Fruit fly (Drosophila melanogaster) whole organism, prepupa: ENCODE data around the gene CG8814.

Experiments
- CG11294 ChIP-seq: fragments of 200-800 bp; sonication (Bioruptor generic); IDR thresholded peaks from 2 replicates; pipeline ENCODE4 v1.3.6; 2022; ENCODE audit warnings: missing biosample characterization, missing genetic modification characterization
- CG11762 ChIP-seq: fragments of 200-800 bp; sonication (Bioruptor generic); optimal IDR thresholded peaks from 3 replicates; lab custom pipeline; 2016; ENCODE audit warnings: missing biosample characterization, missing genetic modification characterization; ENCODE audit not compliant: insufficient read depth
- CG15336 ChIP-seq: fragments of 200-800 bp; sonication (Bioruptor generic); IDR thresholded peaks from 2 replicates; pipeline ENCODE4 v1.3.6; 2022; ENCODE audit warnings: missing biosample characterization, missing genetic modification characterization
- CG1621 ChIP-seq: fragments of 200-800 bp; sonication (Bioruptor generic); optimal IDR thresholded peaks from 3 replicates; lab custom pipeline; 2018; ENCODE audit warnings: missing biosample characterization, mild to moderate bottlenecking, missing genetic modification characterization
- CG3032 ChIP-seq: fragments of 200-800 bp; optimal IDR thresholded peaks from 2 replicates; lab custom pipeline; 2019; ENCODE audit warnings: missing biosample characterization, mild to moderate bottlenecking, missing genetic modification characterization, moderate library complexity
- CG31627 ChIP-seq: fragments of 200-800 bp; sonication (Bioruptor generic); optimal IDR thresholded peaks from 3 replicates; lab custom pipeline; 2016; ENCODE audit warnings: missing biosample characterization, missing genetic modification characterization
- CG32006 ChIP-seq: fragments of 200-800 bp; sonication (Bioruptor generic); optimal IDR thresholded peaks from 3 replicates; lab custom pipeline; 2017; ENCODE audit warnings: missing biosample characterization, mild to moderate bottlenecking, missing genetic modification characterization
- CG3919 ChIP-seq: fragments of 200-800 bp; sonication (Bioruptor generic); optimal IDR thresholded peaks from 3 replicates; lab custom pipeline; 2016; ENCODE audit warnings: missing biosample characterization, missing genetic modification characterization
- CG4318 ChIP-seq: fragments of 200-800 bp; sonication (Bioruptor generic); optimal IDR thresholded peaks from 3 replicates; lab custom pipeline; 2017; ENCODE audit warnings: missing biosample characterization, mild to moderate bottlenecking, missing genetic modification characterization
- CG6163 ChIP-seq: fragments of 200-800 bp; sonication (Bioruptor generic); IDR thresholded peaks from 3 replicates; pipeline ENCODE4 v1.3.6; 2022; ENCODE audit warnings: missing biosample characterization, missing genetic modification characterization
- CG6276 ChIP-seq: fragments of 200-800 bp; sonication (Bioruptor generic); optimal IDR thresholded peaks from 2 replicates; lab custom pipeline; 2017; ENCODE audit warnings: missing biosample characterization, mild to moderate bottlenecking, missing genetic modification characterization
- CG6792 ChIP-seq: fragments of 200-800 bp; sonication (Bioruptor generic); optimal IDR thresholded peaks from 3 replicates; lab custom pipeline; 2016; ENCODE audit warnings: missing biosample characterization, missing genetic modification characterization
- CG6808 ChIP-seq: fragments of 200-800 bp; sonication (Bioruptor generic); optimal IDR thresholded peaks from 3 replicates; lab custom pipeline; 2017; ENCODE audit warnings: missing biosample characterization, missing genetic modification characterization, mild to moderate bottlenecking, moderate library complexity, missing genetic modification reagents
- CG6854 ChIP-seq: fragments of 200-800 bp; sonication (Bioruptor generic); optimal IDR thresholded peaks from 2 replicates; lab custom pipeline; 2017; ENCODE audit warnings: missing biosample characterization, mild to moderate bottlenecking, missing genetic modification characterization
- CG7368 ChIP-seq: fragments of 200-800 bp; sonication (Bioruptor generic); optimal IDR thresholded peaks from 3 replicates; lab custom pipeline; 2016; ENCODE audit warnings: missing biosample characterization, missing genetic modification characterization
- CG8632 ChIP-seq: fragments of 200-800 bp; sonication (Bioruptor generic); optimal IDR thresholded peaks from 3 replicates; lab custom pipeline; 2016; ENCODE audit warnings: missing biosample characterization, missing genetic modification characterization
- CG9139 ChIP-seq: fragments of 200-800 bp; sonication (Bioruptor generic); optimal IDR thresholded peaks from 3 replicates; lab custom pipeline; 2017; ENCODE audit warnings: missing biosample characterization, mild to moderate bottlenecking, missing genetic modification characterization
- Eip78C ChIP-seq: fragments of 200-800 bp; sonication (Bioruptor generic); peaks from one replicate; lab custom pipeline; 2016; ENCODE audit warnings: missing biosample characterization, missing genetic modification characterization
- Eip93F ChIP-seq: fragments of 200-800 bp; sonication (Bioruptor generic); optimal IDR thresholded peaks from 2 replicates; lab custom pipeline; 2016; ENCODE audit warnings: missing biosample characterization, mild to moderate bottlenecking, missing genetic modification characterization
- Ets21C ChIP-seq: fragments of 200-800 bp; sonication (Bioruptor generic); optimal IDR thresholded peaks from 3 replicates; lab custom pipeline; 2016; ENCODE audit warnings: missing biosample characterization, missing genetic modification characterization
- Ets96B ChIP-seq: fragments of 200-800 bp; optimal IDR thresholded peaks from 2 replicates; lab custom pipeline; 2019; ENCODE audit warnings: missing biosample characterization, mild to moderate bottlenecking, missing genetic modification characterization, moderate library complexity
- Hr38 ChIP-seq: sonication (Bioruptor generic); optimal IDR thresholded peaks from 2 replicates; lab custom pipeline; 2016; ENCODE audit warnings: missing biosample characterization, missing genetic modification characterization
- Hr4 ChIP-seq: fragments of 200-800 bp; sonication (Bioruptor generic); optimal IDR thresholded peaks from 3 replicates; lab custom pipeline; 2016; ENCODE audit warnings: missing biosample characterization, missing genetic modification characterization
- Lpt ChIP-seq: fragments of 200-800 bp; sonication (Bioruptor generic); optimal IDR thresholded peaks from 3 replicates; lab custom pipeline; 2016; ENCODE audit warnings: missing biosample characterization, missing genetic modification characterization
- Met ChIP-seq: fragments of 200-800 bp; sonication (Bioruptor generic); optimal IDR thresholded peaks from 3 replicates; lab custom pipeline; 2016; ENCODE audit warnings: missing biosample characterization, missing genetic modification characterization
- Sox102F ChIP-seq: fragments of 200-800 bp; sonication (Bioruptor generic); optimal IDR thresholded peaks from 2 replicates; lab custom pipeline; 2016; ENCODE audit warnings: missing biosample characterization, mild to moderate bottlenecking, missing genetic modification characterization
- Sox14 ChIP-seq: fragments of 200-800 bp; sonication (Bioruptor generic); optimal IDR thresholded peaks from 3 replicates; lab custom pipeline; 2016; ENCODE audit warnings: missing biosample characterization, missing genetic modification characterization
- acj6 ChIP-seq: fragments of 200-800 bp; sonication (Bioruptor generic); optimal IDR thresholded peaks from 3 replicates; lab custom pipeline; 2016; ENCODE audit warnings: missing biosample characterization, missing genetic modification characterization
- cyc ChIP-seq: fragments of 200-800 bp; sonication (Bioruptor generic); optimal IDR thresholded peaks from 3 replicates; lab custom pipeline; 2016; ENCODE audit warnings: missing biosample characterization, missing genetic modification characterization
- dac ChIP-seq: fragments of 200-800 bp; sonication (Bioruptor generic); optimal IDR thresholded peaks from 2 replicates; lab custom pipeline; 2017; ENCODE audit warnings: missing biosample characterization, mild to moderate bottlenecking, missing genetic modification characterization
- dsx ChIP-seq: fragments of 200-800 bp; optimal IDR thresholded peaks from 3 replicates; lab custom pipeline; 2019; ENCODE audit warnings: missing biosample characterization, mild to moderate bottlenecking, missing genetic modification characterization, moderate library complexity; ENCODE audit not compliant: poor library complexity, severe bottlenecking
- eg ChIP-seq: fragments of 200-800 bp; sonication (Bioruptor generic); IDR thresholded peaks from 3 replicates; pipeline ENCODE4 v1.3.6; 2022; ENCODE audit warnings: missing biosample characterization, missing genetic modification characterization
- fd85E ChIP-seq: fragments of 200-800 bp; sonication (Bioruptor generic); optimal IDR thresholded peaks from 3 replicates; lab custom pipeline; 2016; ENCODE audit warnings: missing biosample characterization, missing genetic modification characterization
- fkh ChIP-seq: fragments of 200-800 bp; sonication (Bioruptor generic); optimal IDR thresholded peaks from 3 replicates; lab custom pipeline; 2017; ENCODE audit warnings: missing biosample characterization, mild to moderate bottlenecking, missing genetic modification characterization, moderate library complexity
- lz ChIP-seq: fragments of 200-800 bp; sonication (Bioruptor generic); optimal IDR thresholded peaks from 3 replicates; lab custom pipeline; 2016; ENCODE audit warnings: missing biosample characterization, missing genetic modification characterization
- net ChIP-seq: fragments of 200-800 bp; sonication (Bioruptor generic); optimal IDR thresholded peaks from 3 replicates; lab custom pipeline; 2016; ENCODE audit warnings: missing biosample characterization, missing genetic modification characterization
- pdm3 ChIP-seq: fragments of 200-800 bp; sonication (Bioruptor generic); optimal IDR thresholded peaks from 3 replicates; lab custom pipeline; 2016; ENCODE audit warnings: missing biosample characterization, missing genetic modification characterization
- salr ChIP-seq, 2 experiments: fragments of 200-800 bp; sonication (Bioruptor generic); optimal IDR thresholded peaks; 3 replicates each; lab custom pipeline; 2016 to 2018; ENCODE audit warnings: missing biosample characterization in 2 of 2, missing genetic modification characterization in 2 of 2, mild to moderate bottlenecking in 1 of 2
- ss ChIP-seq, 2 experiments: fragments of 200-800 bp; sonication (Bioruptor generic); optimal IDR thresholded peaks; 2 replicates in 1 of 2; 3 replicates in 1 of 2; lab custom pipeline; 2017 to 2018; ENCODE audit warnings: mild to moderate bottlenecking in 2 of 2, missing biosample characterization in 2 of 2, missing genetic modification characterization in 2 of 2, moderate library complexity in 1 of 2
- svp ChIP-seq: fragments of 200-800 bp; sonication (Bioruptor generic); peaks from one replicate; lab custom pipeline; 2016; ENCODE audit warnings: missing biosample characterization, missing genetic modification characterization
- vri ChIP-seq: fragments of 200-800 bp; sonication (Bioruptor generic); optimal IDR thresholded peaks from 3 replicates; lab custom pipeline; 2016; ENCODE audit warnings: missing biosample characterization, mild to moderate bottlenecking, missing genetic modification characterization

The CG8814 gene

dm6 chr2L:2883703-2884294 lies 9.1 kb downstream of the CG8814 start:
- peak; percentile 64 for TF ChIP-seq svp (GFP tag; lab: Kevin White, UChicago)
- TF ChIP-seq Eip78C (GFP tag; lab: Kevin White, UChicago): no peak
- TF ChIP-seq, all 60 proteins: peak for 1

- no peak for TF ChIP-seq CG6808 (GFP tag; lab: Kevin White, UChicago)
- TF ChIP-seq vri (GFP tag; lab: Kevin White, UChicago): peak; percentile 40
- TF ChIP-seq dsx (GFP tag; lab: Kevin White, UChicago): peak; percentile 8
- peak; percentile 28 for TF ChIP-seq CG3032 (tag; lab: Kevin White, UChicago)
- TF ChIP-seq svp (GFP tag; lab: Kevin White, UChicago): peak; percentile 92
- TF ChIP-seq CG6854 (GFP tag; lab: Kevin White, UChicago): peak; percentile 61
- no peak for TF ChIP-seq Ets21C (GFP tag; lab: Kevin White, UChicago)
- TF ChIP-seq fkh (GFP tag; lab: Kevin White, UChicago): peak; percentile 53
- peak; percentile 13 for TF ChIP-seq net (GFP tag; lab: Kevin White, UChicago)
- 0 out of 3 replicates have a peak, but pooled peaks have one; percentile 48 for TF ChIP-seq eg (GFP tag; lab: Robert Waterston, UW)
- no peak for TF ChIP-seq CG6792 (GFP tag; lab: Kevin White, UChicago)
- TF ChIP-seq salr (GFP tag; optimal IDR thresholded peaks at IDR 0.05; lab: Kevin White, UChicago): no peak
- peak; percentile 3 for TF ChIP-seq CG1621 (tag; lab: Kevin White, UChicago)
- TF ChIP-seq Eip78C (GFP tag; lab: Kevin White, UChicago): no peak
- TF ChIP-seq CG32006: peak; percentile 43
- TF ChIP-seq Ets96B (tag; lab: Kevin White, UChicago): peak; percentile 7
- peak; percentile 53; the same call in 1 of the 3 replicates for TF ChIP-seq CG6163 (GFP tag; lab: Robert Waterston, UW)
- TF ChIP-seq CG7368 (GFP tag; lab: Kevin White, UChicago): no peak
- TF ChIP-seq ss (GFP tag; optimal IDR thresholded peaks at IDR 0.05; lab: Kevin White, UChicago): peak; percentile 6 to 20
- TF ChIP-seq pdm3 (GFP tag; lab: Kevin White, UChicago): peak; percentile 33
- no peak for TF ChIP-seq CG9139 (GFP tag; lab: Kevin White, UChicago)
- peak; percentile 7 for TF ChIP-seq CG6276 (GFP tag; lab: Kevin White, UChicago)
- no peak for TF ChIP-seq CG8632 (GFP tag; lab: Kevin White, UChicago)
- TF ChIP-seq CG11294 (GFP tag; lab: Robert Waterston, UW): 0 out of 2 replicates have a peak, but pooled peaks have one; percentile 32
Observed at dm6 chr2L:2884683-2885502, 10.2 kb downstream of the CG8814 start.

DNA sequence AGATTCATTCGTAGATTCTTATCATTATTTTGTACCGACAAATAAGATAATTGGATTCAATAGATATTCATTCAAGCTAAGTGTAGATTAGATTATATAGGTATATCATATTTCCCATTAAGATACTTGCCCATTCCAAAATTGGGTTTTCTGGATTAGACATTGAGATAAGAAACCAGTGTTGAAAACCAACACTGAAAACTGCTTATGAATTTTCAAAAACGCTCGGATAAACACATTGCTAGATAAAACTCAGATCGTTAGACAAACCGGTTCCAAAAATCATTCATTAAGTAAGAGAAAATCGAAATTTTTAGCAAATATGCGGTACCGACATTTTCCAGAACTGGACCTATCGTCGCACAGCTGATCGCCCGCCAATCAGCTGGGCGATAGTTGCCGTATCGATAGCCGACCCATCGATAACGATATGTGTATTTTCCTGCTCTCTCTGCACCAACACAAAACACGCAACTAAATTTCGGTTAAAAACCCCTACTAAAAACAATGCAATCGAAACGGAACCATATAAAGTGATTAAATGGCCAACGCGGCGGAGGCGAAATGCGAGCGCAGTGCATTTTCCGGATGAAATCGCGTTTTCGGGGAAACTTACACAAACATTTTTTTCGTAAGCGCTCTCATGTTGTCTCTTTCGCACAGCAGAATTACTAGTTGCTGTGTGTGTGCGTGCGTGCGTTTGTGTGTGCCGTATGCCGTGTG lies 11.0 kb downstream of the CG8814 start, which contains the start of the genes NTPase and lilli:
NTPase (minus strand) TSS at position 348 of the 723 bp plus-strand sequence.
lilli (plus strand) TSS at position 427 of the 723 bp plus-strand sequence.
- TF ChIP-seq CG31627 (GFP tag; lab: Kevin White, UChicago) (peak; percentile 72), cyc (GFP tag; lab: Kevin White, UChicago) (peak; percentile 61), Sox102F (GFP tag; lab: Kevin White, UChicago) (peak; percentile 68), fd85E (GFP tag; lab: Kevin White, UChicago) (peak; percentile 19), dac (GFP tag; lab: Kevin White, UChicago) (no peak), Eip93F (GFP tag; lab: Kevin White, UChicago) (no peak), salr (GFP tag; optimal IDR thresholded peaks at IDR 0.05; lab: Kevin White, UChicago) (peak in 1 of 2 experiments; percentile 64), Sox14 (GFP tag; lab: Kevin White, UChicago) (peak; percentile 10), pdm3 (GFP tag; lab: Kevin White, UChicago) (peak; percentile 57), CG11294 (GFP tag; lab: Robert Waterston, UW) (0 out of 2 replicates have a peak, but pooled peaks have one; percentile 10), CG3032 (tag; lab: Kevin White, UChicago) (no peak), Eip78C (GFP tag; lab: Kevin White, UChicago) (peak; percentile 85), CG3919 (GFP tag; lab: Kevin White, UChicago) (peak; percentile 69), CG15336 (0 out of 2 replicates have a peak, but pooled peaks have one; percentile 9), Met (peak; percentile 42), ss (GFP tag; optimal IDR thresholded peaks at IDR 0.05; lab: Kevin White, UChicago) (peak in 1 of 2 experiments; percentile 16), CG11762 (GFP tag; lab: Kevin White, UChicago) (peak; percentile 55), Lpt (GFP tag; lab: Kevin White, UChicago) (no peak), CG6854 (GFP tag; lab: Kevin White, UChicago) (no peak), CG4318 (GFP tag; lab: Kevin White, UChicago) (no peak), net (GFP tag; lab: Kevin White, UChicago) (no peak), CG1621 (tag; lab: Kevin White, UChicago) (no peak), Hr38 (no peak), acj6 (GFP tag; lab: Kevin White, UChicago) (peak; percentile 62), lz (GFP tag; lab: Kevin White, UChicago) (peak; percentile 67), Hr4 (GFP tag; lab: Kevin White, UChicago) (peak; percentile 48), CG7368 (GFP tag; lab: Kevin White, UChicago) (peak; percentile 56)
